Worm (Caenorhabditis elegans) whole organism, late embryonic: Measurements from ENCODE around the gene F25B4.4.

Source experiments
- C08G9.2 ChIP-seq: sonication (generic microtip); optimal IDR thresholded peaks from 2 replicates; lab custom pipeline; 2016; ENCODE audit warnings: mild to moderate bottlenecking, missing genetic modification characterization, moderate library complexity, missing compliant biosample characterization
- K02D7.2 ChIP-seq: sonication (generic microtip); optimal IDR thresholded peaks from 2 replicates; lab custom pipeline; 2017; ENCODE audit warnings: mild to moderate bottlenecking, missing genetic modification characterization, missing compliant biosample characterization
- K09A11.1 ChIP-seq: sonication (generic microtip); optimal IDR thresholded peaks from 2 replicates; lab custom pipeline; 2017; ENCODE audit warnings: antibody characterized with exemption, mild to moderate bottlenecking, missing genetic modification characterization, missing compliant biosample characterization; ENCODE audit not compliant: insufficient read depth
- Y22D7AL.16 ChIP-seq: sonication (generic microtip); optimal IDR thresholded peaks from 2 replicates; lab custom pipeline; 2016; ENCODE audit warnings: missing genetic modification characterization, missing compliant biosample characterization
- ama-1 ChIP-seq: fragments of 150-350 bp; optimal IDR thresholded peaks from 2 replicates; lab custom pipeline; 2014
- ceh-18 ChIP-seq: sonication (generic microtip); optimal IDR thresholded peaks from 2 replicates; lab custom pipeline; 2016; ENCODE audit warnings: missing genetic modification characterization, missing compliant biosample characterization
- ceh-19 ChIP-seq: fragments of 200-800 bp; sonication (Bioruptor generic); optimal IDR thresholded peaks from 2 replicates; lab custom pipeline; 2018; ENCODE audit warnings: mild to moderate bottlenecking, missing genetic modification characterization, missing compliant biosample characterization
- ceh-2 ChIP-seq: sonication (generic microtip); optimal IDR thresholded peaks from 2 replicates; lab custom pipeline; 2016; ENCODE audit warnings: missing genotype, missing genetic modification characterization, missing compliant biosample characterization
- ceh-22 ChIP-seq: sonication (generic microtip); optimal IDR thresholded peaks from 2 replicates; lab custom pipeline; 2017; ENCODE audit warnings: missing biosample characterization, missing genetic modification characterization
- ceh-31 ChIP-seq: sonication (generic microtip); optimal IDR thresholded peaks from 2 replicates; lab custom pipeline; 2016; ENCODE audit warnings: missing genetic modification characterization, missing compliant biosample characterization
- ceh-34 ChIP-seq: sonication (generic microtip); optimal IDR thresholded peaks from 2 replicates; lab custom pipeline; 2016; ENCODE audit warnings: mild to moderate bottlenecking, missing genetic modification characterization, missing compliant biosample characterization
- ceh-45 ChIP-seq: fragments of 200-800 bp; sonication (Bioruptor generic); IDR thresholded peaks from 2 replicates; pipeline ENCODE4 v1.3.6; 2022; ENCODE audit warnings: missing genetic modification reagents, missing genetic modification characterization, missing compliant biosample characterization
- dmd-4 ChIP-seq: sonication (generic microtip); optimal IDR thresholded peaks from 2 replicates; lab custom pipeline; 2016; ENCODE audit warnings: borderline replicate concordance, missing genetic modification characterization, missing compliant biosample characterization
- elt-2 ChIP-seq: sonication (generic microtip); optimal IDR thresholded peaks from 2 replicates; lab custom pipeline; 2016; ENCODE audit warnings: missing genetic modification reagents, missing genetic modification characterization, missing compliant biosample characterization
- elt-4 ChIP-seq: sonication (generic microtip); optimal IDR thresholded peaks from 2 replicates; lab custom pipeline; 2016; ENCODE audit warnings: missing genetic modification characterization, missing compliant biosample characterization
- fax-1 ChIP-seq: sonication (generic microtip); optimal IDR thresholded peaks from 2 replicates; lab custom pipeline; 2016; ENCODE audit warnings: missing genotype, missing genetic modification characterization, missing compliant biosample characterization
- fkh-10 ChIP-seq: fragments of 150-350 bp; optimal IDR thresholded peaks from 2 replicates; lab custom pipeline; 2014; ENCODE audit warnings: missing biosample characterization, missing genetic modification reagents, missing genetic modification characterization
- gmeb-2 ChIP-seq: sonication (generic microtip); optimal IDR thresholded peaks from 2 replicates; lab custom pipeline; 2016; ENCODE audit warnings: missing genetic modification characterization, inconsistent platforms, missing compliant biosample characterization
- hlh-13 ChIP-seq: fragments of 200-800 bp; sonication (Bioruptor generic); optimal IDR thresholded peaks from 2 replicates; lab custom pipeline; 2018; ENCODE audit warnings: mild to moderate bottlenecking, missing genetic modification characterization, missing compliant biosample characterization
- hlh-30 ChIP-seq: sonication (generic microtip); optimal IDR thresholded peaks from 2 replicates; lab custom pipeline; 2017; ENCODE audit warnings: antibody characterized with exemption, missing genetic modification characterization, missing compliant biosample characterization; ENCODE audit not compliant: insufficient read depth
- hlh-8 ChIP-seq: sonication (generic microtip); optimal IDR thresholded peaks from 2 replicates; lab custom pipeline; 2016; ENCODE audit warnings: missing genotype, missing genetic modification characterization, missing compliant biosample characterization
- lim-6 ChIP-seq: sonication (generic microtip); optimal IDR thresholded peaks from 2 replicates; lab custom pipeline; 2016; ENCODE audit warnings: missing genetic modification characterization, missing compliant biosample characterization
- madf-2 ChIP-seq: sonication (generic microtip); optimal IDR thresholded peaks from 2 replicates; lab custom pipeline; 2017; ENCODE audit warnings: missing genetic modification characterization, missing compliant biosample characterization
- mec-3 ChIP-seq: sonication (generic microtip); optimal IDR thresholded peaks from 2 replicates; lab custom pipeline; 2016; ENCODE audit warnings: borderline replicate concordance, missing genetic modification characterization, missing compliant biosample characterization
- nhr-232 ChIP-seq: sonication (generic microtip); optimal IDR thresholded peaks from 2 replicates; lab custom pipeline; 2016; ENCODE audit warnings: missing genetic modification characterization, missing compliant biosample characterization
- npax-4 ChIP-seq: sonication (generic microtip); optimal IDR thresholded peaks from 2 replicates; lab custom pipeline; 2016; ENCODE audit warnings: missing genetic modification characterization, missing compliant biosample characterization
- pag-3 ChIP-seq: sonication (generic microtip); optimal IDR thresholded peaks from 2 replicates; lab custom pipeline; 2016; ENCODE audit warnings: missing compliant biosample characterization, missing genetic modification characterization, borderline replicate concordance
- pat-9 ChIP-seq: fragments of 200-800 bp; sonication (Bioruptor generic); optimal IDR thresholded peaks from 2 replicates; lab custom pipeline; 2018; ENCODE audit warnings: mild to moderate bottlenecking, missing genetic modification characterization, moderate library complexity, missing compliant biosample characterization
- pha-2 ChIP-seq: sonication (generic microtip); optimal IDR thresholded peaks from 2 replicates; lab custom pipeline; 2017; ENCODE audit warnings: mild to moderate bottlenecking, missing genetic modification characterization, missing compliant biosample characterization
- pha-4 ChIP-seq: fragments of 150-350 bp; optimal IDR thresholded peaks from 2 replicates; lab custom pipeline; 2018; ENCODE audit warnings: missing biosample characterization, missing genetic modification reagents, missing genetic modification characterization
- pqm-1 ChIP-seq: sonication (generic microtip); optimal IDR thresholded peaks from 2 replicates; lab custom pipeline; 2016; ENCODE audit warnings: missing genetic modification characterization, missing compliant biosample characterization
- sdc-2 ChIP-seq: sonication (generic microtip); optimal IDR thresholded peaks from 2 replicates; lab custom pipeline; 2016; ENCODE audit warnings: missing genotype, missing genetic modification characterization, missing compliant biosample characterization
- tbx-2 ChIP-seq: sonication (generic microtip); optimal IDR thresholded peaks from 2 replicates; lab custom pipeline; 2016; ENCODE audit warnings: missing genetic modification characterization, missing compliant biosample characterization
- unc-3 ChIP-seq, 2 experiments: fragments of 200-800 bp in 1 of 2; sonication (Bioruptor generic) in 1 of 2; sonication (generic microtip) in 1 of 2; conservative IDR thresholded peaks in 1 of 2; optimal IDR thresholded peaks in 1 of 2; 2 replicates each; pipeline versions ENCODE4 v1.3.6 to Lab custom; 2016 to 2022; ENCODE audit warnings: missing compliant biosample characterization in 2 of 2, missing genetic modification characterization in 2 of 2, missing genetic modification reagents in 1 of 2
- unc-42 ChIP-seq: sonication (generic microtip); optimal IDR thresholded peaks from 2 replicates; lab custom pipeline; 2016; ENCODE audit warnings: missing genotype, missing genetic modification characterization, missing compliant biosample characterization
- unc-86 ChIP-seq: sonication (generic microtip); optimal IDR thresholded peaks from 2 replicates; lab custom pipeline; 2016; ENCODE audit warnings: missing genetic modification characterization, missing compliant biosample characterization

Gene F25B4.4

ce11 chrV:5693595-5693994 is 8.9 kb downstream of the F25B4.4 start:
- TF ChIP-seq pqm-1 (tag; lab: Kevin White, UChicago): no peak

- TF ChIP-seq K09A11.1 (tag; lab: Kevin White, UChicago) (no peak), nhr-232 (tag; lab: Kevin White, UChicago) (no peak), pha-2 (tag; lab: Kevin White, UChicago) (no peak), C08G9.2 (tag; lab: Kevin White, UChicago) (no peak), madf-2 (tag; lab: Kevin White, UChicago) (no peak), elt-4 (no peak), Y22D7AL.16 (tag; lab: Kevin White, UChicago) (no peak), ceh-34 (tag; lab: Kevin White, UChicago) (no peak), unc-3 (GFP tag; conservative IDR thresholded peaks at IDR 0.05; lab: Robert Waterston, UW) (no peak), unc-3 (tag; optimal IDR thresholded peaks at IDR 0.05; lab: Kevin White, UChicago) (no peak), lim-6 (no peak), dmd-4 (no peak), tbx-2 (no peak), ceh-31 (tag; lab: Kevin White, UChicago) (no peak), pat-9 (tag; lab: Kevin White, UChicago) (no peak), unc-42 (no peak), mec-3 (no peak)
- TF ChIP-seq, all 69 proteins: peak for 0
Measured at ce11 chrV:5695635-5696034, 11.0 kb downstream of the F25B4.4 start.

ce11 chrV:5696177-5696576 is 11.5 kb downstream of the F25B4.4 start:
- no peak for TF ChIP-seq C08G9.2 (tag; lab: Kevin White, UChicago)
- TF ChIP-seq npax-4 (tag; lab: Kevin White, UChicago): no peak

ce11 chrV:5697581-5697980 is 12.9 kb downstream of the F25B4.4 start:
- no peak for TF ChIP-seq ceh-45 (GFP tag; lab: Robert Waterston, UW)
- TF ChIP-seq ceh-18 (tag; lab: Kevin White, UChicago): no peak
- no peak for TF ChIP-seq pha-4 (tag; lab: Kevin White, UChicago)
- no peak for TF ChIP-seq pqm-1 (tag; lab: Kevin White, UChicago)
- TF ChIP-seq ceh-2 (tag; lab: Kevin White, UChicago): no peak
- TF ChIP-seq mec-3: no peak
- no peak for TF ChIP-seq K02D7.2 (tag; lab: Kevin White, UChicago)
- no peak for TF ChIP-seq pag-3 (tag; lab: Kevin White, UChicago)
- no peak for TF ChIP-seq sdc-2 (tag; lab: Kevin White, UChicago)
- no peak for TF ChIP-seq elt-2 (tag; lab: Kevin White, UChicago)

ce11 chrV:5699835-5700441 is 15.3 kb downstream of the F25B4.4 start, which contains the start of gene clec-1:
Gene clec-1, plus strand, starts transcription at chrV:5700154.
- TF ChIP-seq unc-86 (no peak), ceh-45 (GFP tag; lab: Robert Waterston, UW) (no peak), ceh-19 (no peak), ama-1 (lab: Kevin White, UChicago) (no peak), fax-1 (tag; lab: Kevin White, UChicago) (no peak), npax-4 (tag; lab: Kevin White, UChicago) (no peak), pat-9 (tag; lab: Kevin White, UChicago) (no peak), hlh-8 (tag; lab: Kevin White, UChicago) (no peak), madf-2 (tag; lab: Kevin White, UChicago) (no peak), dmd-4 (no peak), hlh-30 (tag; lab: Kevin White, UChicago) (no peak), elt-4 (no peak), ceh-22 (tag; lab: Kevin White, UChicago) (no peak), gmeb-2 (tag; lab: Kevin White, UChicago) (no peak), K02D7.2 (tag; lab: Kevin White, UChicago) (no peak), sdc-2 (tag; lab: Kevin White, UChicago) (no peak), fkh-10 (GFP tag; lab: Kevin White, UChicago) (no peak), hlh-13 (GFP tag; lab: Kevin White, UChicago) (no peak)
